Fruit fly (Drosophila melanogaster) whole organism, embryonic: ENCODE results near the gene CG5641.
A peak's percentile ranks its signal among the peaks of the same experiment; 100 is the strongest.

Source experiments
- Bdp1 ChIP-seq: fragments of 200-800 bp; sonication (Bioruptor generic); optimal IDR thresholded peaks from 3 replicates; lab custom pipeline; 2016; ENCODE audit warnings: missing biosample characterization, missing genetic modification characterization
- Bgb ChIP-seq: fragments of 200-800 bp; sonication (Bioruptor generic); IDR thresholded peaks from 2 replicates; pipeline ENCODE4 v1.3.6; 2022; ENCODE audit warnings: missing biosample characterization, missing genetic modification characterization; ENCODE audit not compliant: partially characterized antibody
- CG10431 ChIP-seq: fragments of 200-800 bp; sonication (Bioruptor generic); optimal IDR thresholded peaks from 3 replicates; lab custom pipeline; 2018; ENCODE audit warnings: missing biosample characterization, mild to moderate bottlenecking, missing genetic modification characterization
- CG10979 ChIP-seq: fragments of 200-800 bp; sonication (Bioruptor generic); optimal IDR thresholded peaks from 2 replicates; lab custom pipeline; 2018; ENCODE audit warnings: missing biosample characterization, mild to moderate bottlenecking, missing genetic modification characterization, moderate library complexity
- CG11560 ChIP-seq: fragments of 200-800 bp; sonication (Bioruptor generic); IDR thresholded peaks from 3 replicates; pipeline ENCODE4 v1.3.6; 2022; ENCODE audit warnings: missing biosample characterization, missing genetic modification characterization
- CG13296 ChIP-seq: fragments of 200-800 bp; sonication (Bioruptor generic); optimal IDR thresholded peaks from 3 replicates; lab custom pipeline; 2018; ENCODE audit warnings: missing biosample characterization, mild to moderate bottlenecking, missing genetic modification characterization
- CG13424 ChIP-seq: fragments of 200-800 bp; sonication (Bioruptor generic); optimal IDR thresholded peaks from 2 replicates; lab custom pipeline; 2019; ENCODE audit warnings: missing biosample characterization, mild to moderate bottlenecking, missing genetic modification characterization, moderate library complexity
- CG14441 ChIP-seq: fragments of 200-800 bp; sonication (Bioruptor generic); IDR thresholded peaks from 2 replicates; pipeline ENCODE4 v1.3.6; 2022; ENCODE audit warnings: missing biosample characterization, missing genetic modification characterization
- CG14667 ChIP-seq: fragments of 200-800 bp; sonication (Bioruptor generic); IDR thresholded peaks from 2 replicates; pipeline ENCODE4 v1.3.6; 2022; ENCODE audit warnings: missing biosample characterization, missing genetic modification characterization
- CG15514 ChIP-seq: fragments of 200-800 bp; sonication (Bioruptor generic); optimal IDR thresholded peaks from 3 replicates; lab custom pipeline; 2017; ENCODE audit warnings: missing biosample characterization, missing genetic modification characterization, mild to moderate bottlenecking, moderate library complexity, missing genetic modification reagents
- CG17802 ChIP-seq: fragments of 200-800 bp; sonication (Bioruptor generic); optimal IDR thresholded peaks from 2 replicates; lab custom pipeline; 2018; ENCODE audit warnings: missing biosample characterization, mild to moderate bottlenecking, missing genetic modification characterization, moderate library complexity
- CG17829 ChIP-seq: fragments of 200-800 bp; optimal IDR thresholded peaks from 2 replicates; lab custom pipeline; 2019; ENCODE audit warnings: missing biosample characterization, mild to moderate bottlenecking, missing genetic modification characterization, moderate library complexity
- CG3281 ChIP-seq: fragments of 200-800 bp; sonication (Bioruptor generic); optimal IDR thresholded peaks from 3 replicates; lab custom pipeline; 2017; ENCODE audit warnings: missing biosample characterization, mild to moderate bottlenecking, missing genetic modification characterization
- CG4404 ChIP-seq: fragments of 200-800 bp; sonication (Bioruptor generic); IDR thresholded peaks from 2 replicates; pipeline ENCODE4 v1.3.6; 2022; ENCODE audit warnings: missing biosample characterization, missing genetic modification characterization
- CG4820 ChIP-seq: fragments of 200-800 bp; sonication (Bioruptor generic); optimal IDR thresholded peaks from 3 replicates; lab custom pipeline; 2016; ENCODE audit warnings: missing biosample characterization, missing genetic modification characterization
- CG6254 ChIP-seq: fragments of 200-800 bp; sonication (Bioruptor generic); optimal IDR thresholded peaks from 3 replicates; lab custom pipeline; 2017; ENCODE audit warnings: mild to moderate bottlenecking, missing biosample characterization, missing genetic modification reagents, missing genetic modification characterization
- CG6272 ChIP-seq: fragments of 200-800 bp; sonication (Bioruptor generic); IDR thresholded peaks from 2 replicates; pipeline ENCODE4 v1.3.6; 2022; ENCODE audit warnings: missing biosample characterization, missing genetic modification characterization
- CG7928 ChIP-seq: fragments of 200-800 bp; sonication (Bioruptor generic); optimal IDR thresholded peaks from 2 replicates; lab custom pipeline; 2017; ENCODE audit warnings: missing biosample characterization, mild to moderate bottlenecking, missing genetic modification characterization
- CG7987 ChIP-seq: fragments of 200-800 bp; sonication (Bioruptor generic); optimal IDR thresholded peaks from 2 replicates; lab custom pipeline; 2018; ENCODE audit warnings: missing biosample characterization, mild to moderate bottlenecking, missing genetic modification characterization, moderate library complexity
- CG9609 ChIP-seq: fragments of 200-800 bp; sonication (Bioruptor generic); optimal IDR thresholded peaks from 3 replicates; lab custom pipeline; 2016; ENCODE audit warnings: missing biosample characterization, missing genetic modification characterization
- CrebB ChIP-seq: fragments of 200-800 bp; sonication (Bioruptor generic); optimal IDR thresholded peaks from 3 replicates; lab custom pipeline; 2018; ENCODE audit warnings: missing biosample characterization, mild to moderate bottlenecking, missing genetic modification characterization
- D ChIP-seq, 2 experiments: fragments of 200-800 bp in 1 of 2; fragments of >200 bp in 1 of 2; sonication (Bioruptor generic) in 1 of 2; optimal IDR thresholded peaks; 2 replicates in 1 of 2; 3 replicates in 1 of 2; lab custom pipeline; 2017; ENCODE audit warnings: mild to moderate bottlenecking in 1 of 2, missing biosample characterization in 1 of 2, missing genetic modification characterization in 1 of 2, missing genetic modification reagents in 1 of 2
- Gsc ChIP-seq: fragments of 200-800 bp; sonication (Bioruptor generic); IDR thresholded peaks from 2 replicates; pipeline ENCODE4 v1.3.6; 2022; ENCODE audit warnings: missing biosample characterization, missing genetic modification characterization
- Hey ChIP-seq: fragments of 200-800 bp; sonication (Bioruptor generic); optimal IDR thresholded peaks from 3 replicates; lab custom pipeline; 2018; ENCODE audit warnings: missing biosample characterization, mild to moderate bottlenecking, missing genetic modification characterization
- HmgD ChIP-seq: fragments of 200-800 bp; sonication (Bioruptor generic); optimal IDR thresholded peaks from 3 replicates; lab custom pipeline; 2016; ENCODE audit warnings: missing biosample characterization, missing genetic modification characterization
- Mes4 ChIP-seq: fragments of 200-800 bp; sonication (Bioruptor generic); optimal IDR thresholded peaks from 2 replicates; lab custom pipeline; 2016; ENCODE audit warnings: missing biosample characterization, missing genetic modification characterization
- Oaz ChIP-seq: fragments of 200-800 bp; sonication (Bioruptor generic); IDR thresholded peaks from 2 replicates; pipeline ENCODE4 v1.3.6; 2022; ENCODE audit warnings: missing biosample characterization, missing genetic modification characterization
- Oli ChIP-seq: fragments of 200-800 bp; sonication (Bioruptor generic); optimal IDR thresholded peaks from 2 replicates; lab custom pipeline; 2018; ENCODE audit warnings: missing biosample characterization, mild to moderate bottlenecking, missing genetic modification characterization, moderate library complexity
- Optix ChIP-seq: fragments of 200-800 bp; sonication (Bioruptor generic); IDR thresholded peaks from 3 replicates; pipeline ENCODE4 v1.3.6; 2022; ENCODE audit warnings: missing biosample characterization, missing genetic modification characterization
- Rfx ChIP-seq: fragments of 200-800 bp; sonication (Bioruptor generic); IDR thresholded peaks from 2 replicates; pipeline ENCODE4 v1.3.6; 2022; ENCODE audit warnings: missing biosample characterization, missing genetic modification characterization
- Side ChIP-seq: fragments of 200-800 bp; sonication (Bioruptor generic); optimal IDR thresholded peaks from 2 replicates; lab custom pipeline; 2016; ENCODE audit warnings: missing biosample characterization, missing genetic modification characterization
- aop ChIP-seq: fragments of 200-800 bp; sonication (Bioruptor generic); IDR thresholded peaks from 2 replicates; pipeline ENCODE4 v1.3.6; 2022; ENCODE audit warnings: missing biosample characterization, missing genetic modification characterization
- ara ChIP-seq: fragments of 200-800 bp; sonication (Bioruptor generic); IDR thresholded peaks from 2 replicates; pipeline ENCODE4 v1.3.6; 2022; ENCODE audit warnings: missing biosample characterization, missing genetic modification characterization
- ato ChIP-seq: fragments of 200-800 bp; sonication (Bioruptor generic); IDR thresholded peaks from 2 replicates; pipeline ENCODE4 v1.3.6; 2022; ENCODE audit warnings: missing biosample characterization, missing genetic modification characterization; ENCODE audit not compliant: partially characterized antibody
- cato ChIP-seq: fragments of 200-800 bp; sonication (Bioruptor generic); optimal IDR thresholded peaks from 2 replicates; lab custom pipeline; 2016; ENCODE audit warnings: missing biosample characterization, missing genetic modification characterization, borderline replicate concordance
- dan ChIP-seq: fragments of 200-800 bp; sonication (Bioruptor generic); IDR thresholded peaks from 2 replicates; pipeline ENCODE4 v1.3.6; 2022; ENCODE audit warnings: missing biosample characterization, missing genetic modification characterization
- dysf ChIP-seq: fragments of 200-800 bp; sonication (Bioruptor generic); IDR thresholded peaks from 3 replicates; pipeline ENCODE4 v1.3.6; 2022; ENCODE audit warnings: missing biosample characterization, missing genetic modification characterization
- emc ChIP-seq: fragments of 200-800 bp; sonication (Bioruptor generic); optimal IDR thresholded peaks from 2 replicates; lab custom pipeline; 2016; ENCODE audit warnings: missing biosample characterization, missing genetic modification characterization
- ems ChIP-seq: fragments of 200-800 bp; sonication (Bioruptor generic); optimal IDR thresholded peaks from 3 replicates; lab custom pipeline; 2016; ENCODE audit warnings: missing biosample characterization, missing genetic modification characterization
- eve ChIP-seq, 2 experiments: fragments of >200 bp; optimal IDR thresholded peaks; 2 replicates each; lab custom pipeline; 2017; ENCODE audit warnings: missing biosample characterization in 2 of 2, missing genetic modification characterization in 2 of 2
- gsb ChIP-seq: fragments of 200-800 bp; sonication (Bioruptor generic); IDR thresholded peaks from 2 replicates; pipeline ENCODE4 v1.3.6; 2022; ENCODE audit warnings: missing biosample characterization, missing genetic modification characterization
- ham ChIP-seq: fragments of 200-800 bp; sonication (Bioruptor generic); IDR thresholded peaks from 2 replicates; pipeline ENCODE4 v1.3.6; 2022; ENCODE audit warnings: missing biosample characterization, missing genetic modification characterization
- hb ChIP-seq: fragments of 200-800 bp; sonication (Bioruptor generic); IDR thresholded peaks from 3 replicates; pipeline ENCODE4 v1.3.6; 2022; ENCODE audit warnings: missing biosample characterization, missing genetic modification characterization; ENCODE audit not compliant: partially characterized antibody
- jumu ChIP-seq: fragments of 200-800 bp; sonication (Bioruptor generic); optimal IDR thresholded peaks from 3 replicates; lab custom pipeline; 2016; ENCODE audit warnings: missing biosample characterization, missing genetic modification characterization
- ken ChIP-seq: fragments of 200-800 bp; sonication (Bioruptor generic); IDR thresholded peaks from 3 replicates; pipeline ENCODE4 v1.3.6; 2022; ENCODE audit warnings: missing biosample characterization, missing genetic modification characterization
- pfk ChIP-seq: fragments of 200-800 bp; sonication (Bioruptor generic); optimal IDR thresholded peaks from 2 replicates; lab custom pipeline; 2018; ENCODE audit warnings: missing biosample characterization, mild to moderate bottlenecking, missing genetic modification characterization, moderate library complexity
- run ChIP-seq: fragments of 200-800 bp; sonication (Bioruptor generic); optimal IDR thresholded peaks from 3 replicates; lab custom pipeline; 2018; ENCODE audit warnings: missing biosample characterization, mild to moderate bottlenecking, missing genetic modification characterization
- shn ChIP-seq: fragments of 200-800 bp; sonication (Bioruptor generic); optimal IDR thresholded peaks from 3 replicates; lab custom pipeline; 2016; ENCODE audit warnings: missing biosample characterization, missing genetic modification characterization
- sqz ChIP-seq: fragments of 200-800 bp; sonication (Bioruptor generic); optimal IDR thresholded peaks from 3 replicates; lab custom pipeline; 2018; ENCODE audit warnings: missing biosample characterization, mild to moderate bottlenecking, missing genetic modification characterization
- tio ChIP-seq: fragments of 200-800 bp; sonication (Bioruptor generic); optimal IDR thresholded peaks from 2 replicates; lab custom pipeline; 2017; ENCODE audit warnings: missing biosample characterization, missing genetic modification characterization, inconsistent platforms
- wek ChIP-seq: fragments of 200-800 bp; sonication (Bioruptor generic); optimal IDR thresholded peaks from 3 replicates; lab custom pipeline; 2018; ENCODE audit warnings: missing biosample characterization, mild to moderate bottlenecking, missing genetic modification characterization, moderate library complexity

Gene CG5641

dm6 chr3R:12402935-12403334 lies 26.1 kb downstream of the CG5641 start (continued):
- TF ChIP-seq CG14667 (GFP tag; lab: Robert Waterston, UW), result peak; percentile 84
- peak; percentile 86 for TF ChIP-seq Bdp1 (GFP tag; lab: Kevin White, UChicago)
- TF ChIP-seq eve (GFP tag; optimal IDR thresholded peaks at IDR 0.05; lab: Kevin White, UChicago), result no peak
- peak; percentile 95 for TF ChIP-seq CG15514 (GFP tag; lab: Kevin White, UChicago)
- TF ChIP-seq CG17829 (tag; lab: Kevin White, UChicago), result peak; percentile 99
- peak; percentile 89 for TF ChIP-seq CG17802 (tag; lab: Kevin White, UChicago)
- TF ChIP-seq CG9609, result peak; percentile 91
- TF ChIP-seq CG4820 (GFP tag; lab: Kevin White, UChicago), result peak; percentile 100
- peak; percentile 92 for TF ChIP-seq Oaz (GFP tag; lab: Robert Waterston, UW)
- TF ChIP-seq aop (GFP tag; lab: Robert Waterston, UW), result peak; percentile 90
- peak; percentile 92 for TF ChIP-seq wek (GFP tag; lab: Kevin White, UChicago)
- TF ChIP-seq ems (GFP tag; lab: Kevin White, UChicago), result peak; percentile 97
- peak; percentile 97 for TF ChIP-seq dysf (GFP tag; lab: Robert Waterston, UW)
- peak; percentile 65; the same call in 2 of the 3 replicates for TF ChIP-seq CG11560 (tag; lab: Robert Waterston, UW)
- TF ChIP-seq run, result peak; percentile 95
- TF ChIP-seq jumu (GFP tag; lab: Kevin White, UChicago), result peak; percentile 88
- TF ChIP-seq Mes4 (GFP tag; lab: Kevin White, UChicago), result peak; percentile 93
- TF ChIP-seq ara (GFP tag; lab: Robert Waterston, UW), result peak; percentile 99
- TF ChIP-seq HmgD (GFP tag; lab: Kevin White, UChicago), result peak; percentile 93
- peak; percentile 96 for TF ChIP-seq CG7987 (GFP tag; lab: Kevin White, UChicago)
- TF ChIP-seq Oli, result peak; percentile 97
- peak; percentile 73 for TF ChIP-seq CG6272 (GFP tag; lab: Robert Waterston, UW)
- TF ChIP-seq CG10979 (tag; lab: Kevin White, UChicago), result peak; percentile 99
- TF ChIP-seq CG4404 (GFP tag; lab: Robert Waterston, UW), result peak; percentile 80
- TF ChIP-seq CG13424 (tag; lab: Kevin White, UChicago), result peak; percentile 99
- TF ChIP-seq ato, result no peak
- peak; percentile 94 for TF ChIP-seq cato (GFP tag; lab: Kevin White, UChicago)
- TF ChIP-seq tio (GFP tag; lab: Kevin White, UChicago), result no peak
- peak; percentile 75 for TF ChIP-seq shn (GFP tag; lab: Kevin White, UChicago)
- peak; percentile 97 for TF ChIP-seq Rfx (GFP tag; lab: Robert Waterston, UW)
- TF ChIP-seq CG13296, result peak; percentile 99
- peak; percentile 86 for TF ChIP-seq Hey (tag; lab: Kevin White, UChicago)
- peak; percentile 98 for TF ChIP-seq CG6254 (GFP tag; lab: Kevin White, UChicago)
- peak; percentile 99 for TF ChIP-seq sqz (GFP tag; lab: Kevin White, UChicago)
- peak; percentile 95 for TF ChIP-seq CG14441 (GFP tag; lab: Robert Waterston, UW)
- TF ChIP-seq ham (GFP tag; lab: Robert Waterston, UW), result peak; percentile 57; the same call in 1 of the 2 replicates
- TF ChIP-seq gsb (GFP tag; lab: Robert Waterston, UW), result peak; percentile 92
- TF ChIP-seq ken (GFP tag; lab: Robert Waterston, UW), result peak; percentile 96
- TF ChIP-seq Bgb (GFP tag; lab: Robert Waterston, UW), result no peak
- TF ChIP-seq emc, result peak; percentile 97
- peak; percentile 47; the same call in 1 of the 2 replicates for TF ChIP-seq dan (GFP tag; lab: Robert Waterston, UW)
- peak; percentile 92 for TF ChIP-seq Side (GFP tag; lab: Kevin White, UChicago)
- no peak for TF ChIP-seq hb
- TF ChIP-seq Gsc, result no peak
- peak; percentile 98 for TF ChIP-seq CrebB (tag; lab: Kevin White, UChicago)
- TF ChIP-seq CG10431 (GFP tag; lab: Kevin White, UChicago), result peak; percentile 93
- peak; percentile 86 for TF ChIP-seq Optix (GFP tag; lab: Robert Waterston, UW)
- peak; percentile 88 for TF ChIP-seq CG7928 (GFP tag; lab: Kevin White, UChicago)
- TF ChIP-seq D (optimal IDR thresholded peaks at IDR 0.05; lab: Kevin White, UChicago), result no peak
- TF ChIP-seq D (GFP tag; optimal IDR thresholded peaks at IDR 0.05; lab: Kevin White, UChicago), result peak; percentile 96
- TF ChIP-seq pfk (GFP tag; lab: Kevin White, UChicago), result peak; percentile 76
- TF ChIP-seq CG3281, result peak; percentile 97
